Worm (Caenorhabditis elegans) whole organism, midembryonic: ENCODE results near the gene nas-20.

Experiments used
- T22C8.4 ChIP-seq: fragments of 200-800 bp; sonication (Bioruptor generic); IDR thresholded peaks from 2 replicates; pipeline ENCODE4 v1.3.6; 2022; ENCODE audit warnings: missing genetic modification characterization, missing compliant biosample characterization
- cog-1 ChIP-seq: sonication (generic microtip); optimal IDR thresholded peaks from 2 replicates; lab custom pipeline; 2016; ENCODE audit warnings: missing genetic modification characterization, missing compliant biosample characterization
- flt-1 ChIP-seq: fragments of 200-800 bp; sonication (Bioruptor generic); IDR thresholded peaks from 2 replicates; pipeline ENCODE4 v1.3.6; 2022; ENCODE audit warnings: missing genetic modification characterization, missing compliant biosample characterization
- klf-2 ChIP-seq: fragments of 200-800 bp; sonication (Bioruptor generic); conservative IDR thresholded peaks from 2 replicates; pipeline ENCODE4 v1.3.6; 2022; ENCODE audit warnings: missing genetic modification reagents, missing genetic modification characterization, missing compliant biosample characterization
- med-1 ChIP-seq: sonication (generic microtip); optimal IDR thresholded peaks from 2 replicates; lab custom pipeline; 2017; ENCODE audit warnings: missing genetic modification characterization, mild to moderate bottlenecking, missing compliant biosample characterization, antibody characterized with exemption, missing genetic modification reagents; ENCODE audit not compliant: insufficient read depth
- ref-1 ChIP-seq: fragments of 200-800 bp; sonication (Bioruptor generic); conservative IDR thresholded peaks from 2 replicates; pipeline ENCODE4 v1.3.6; 2022; ENCODE audit warnings: missing genetic modification reagents, missing genetic modification characterization, missing compliant biosample characterization
- tab-1 ChIP-seq: fragments of 200-800 bp; sonication (Bioruptor generic); IDR thresholded peaks from 2 replicates; pipeline ENCODE4 v1.3.6; 2022; ENCODE audit warnings: missing genetic modification characterization, missing compliant biosample characterization
- ztf-23 ChIP-seq: fragments of 200-800 bp; sonication (Bioruptor generic); IDR thresholded peaks from 2 replicates; pipeline ENCODE4 v1.3.6; 2022; ENCODE audit warnings: missing genetic modification reagents, missing genetic modification characterization, missing compliant biosample characterization
- ztf-29 ChIP-seq: fragments of 200-800 bp; sonication (Bioruptor generic); IDR thresholded peaks from 2 replicates; pipeline ENCODE4 v1.3.6; 2022; ENCODE audit warnings: missing genetic modification reagents, missing genetic modification characterization, missing compliant biosample characterization

The nas-20 gene

ce11 chrV:11462963-11463453, 9.1 kb downstream of the nas-20 start, which contains the start of gene zipt-16:
Gene zipt-16 (plus strand): TSS chrV:11463013.
- TF ChIP-seq flt-1 (GFP tag; lab: Robert Waterston, UW) (no peak), klf-2 (no peak), ref-1 (GFP tag; lab: Robert Waterston, UW) (no peak), ztf-23 (GFP tag; lab: Robert Waterston, UW) (no peak), T22C8.4 (GFP tag; lab: Robert Waterston, UW) (no peak), tab-1 (GFP tag; lab: Robert Waterston, UW) (no peak), med-1 (GFP tag; lab: Kevin White, UChicago) (no peak), cog-1 (no peak), ztf-29 (GFP tag; lab: Robert Waterston, UW) (no peak)

- TF ChIP-seq cog-1 = no peak
- no peak for TF ChIP-seq klf-2
- TF ChIP-seq ztf-29 (GFP tag; lab: Robert Waterston, UW) = no peak
- no peak for TF ChIP-seq T22C8.4 (GFP tag; lab: Robert Waterston, UW)
- no peak for TF ChIP-seq tab-1 (GFP tag; lab: Robert Waterston, UW)
- TF ChIP-seq med-1 (GFP tag; lab: Kevin White, UChicago) = no peak
- no peak for TF ChIP-seq ref-1 (GFP tag; lab: Robert Waterston, UW)
- TF ChIP-seq flt-1 (GFP tag; lab: Robert Waterston, UW) = no peak
- no peak for TF ChIP-seq ztf-23 (GFP tag; lab: Robert Waterston, UW)
Measured at ce11 chrV:11459255-11459654, 12.9 kb downstream of the nas-20 start, which contains the start of gene T11F9.1. Gene T11F9.1 (plus strand): TSS chrV:11459555.

ce11 chrV:11454917-11455316, 17.2 kb downstream of the nas-20 start:
- no peak for TF ChIP-seq ztf-29 (GFP tag; lab: Robert Waterston, UW)
- TF ChIP-seq flt-1 (GFP tag; lab: Robert Waterston, UW) = no peak
- TF ChIP-seq cog-1 = no peak

ce11 chrV:11450257-11450656, 21.9 kb downstream of the nas-20 start, which contains the start of gene col-156:
Gene col-156 (minus strand): TSS chrV:11450357.
- TF ChIP-seq ztf-23 (GFP tag; lab: Robert Waterston, UW) (no peak), cog-1 (no peak), flt-1 (GFP tag; lab: Robert Waterston, UW) (no peak), T22C8.4 (GFP tag; lab: Robert Waterston, UW) (no peak), ztf-29 (GFP tag; lab: Robert Waterston, UW) (no peak), klf-2 (no peak), med-1 (GFP tag; lab: Kevin White, UChicago) (no peak), tab-1 (GFP tag; lab: Robert Waterston, UW) (no peak), ref-1 (GFP tag; lab: Robert Waterston, UW) (no peak)

- TF ChIP-seq ztf-29 (GFP tag; lab: Robert Waterston, UW) (no peak), cog-1 (no peak), tab-1 (GFP tag; lab: Robert Waterston, UW) (no peak), klf-2 (no peak), ztf-23 (GFP tag; lab: Robert Waterston, UW) (no peak), T22C8.4 (GFP tag; lab: Robert Waterston, UW) (no peak), flt-1 (GFP tag; lab: Robert Waterston, UW) (no peak), med-1 (GFP tag; lab: Kevin White, UChicago) (no peak), ref-1 (GFP tag; lab: Robert Waterston, UW) (no peak)
Measured at ce11 chrV:11449404-11449803, 22.7 kb downstream of the nas-20 start.

- TF ChIP-seq flt-1 (GFP tag; lab: Robert Waterston, UW) (no peak), ztf-29 (GFP tag; lab: Robert Waterston, UW) (no peak), T22C8.4 (GFP tag; lab: Robert Waterston, UW) (no peak), med-1 (GFP tag; lab: Kevin White, UChicago) (no peak), klf-2 (no peak), cog-1 (no peak), tab-1 (GFP tag; lab: Robert Waterston, UW) (no peak), ref-1 (GFP tag; lab: Robert Waterston, UW) (no peak), ztf-23 (GFP tag; lab: Robert Waterston, UW) (no peak)
Measured at ce11 chrV:11446297-11446696, 25.8 kb downstream of the nas-20 start, which contains the start of gene mig-17. Gene mig-17 (plus strand): TSS chrV:11446685.

- TF ChIP-seq cog-1 (no peak), T22C8.4 (GFP tag; lab: Robert Waterston, UW) (peak; percentile 41; the same call in 1 of the 2 replicates)
Measured at ce11 chrV:11445375-11445774, 26.7 kb downstream of the nas-20 start.

- TF ChIP-seq flt-1 (GFP tag; lab: Robert Waterston, UW) (no peak), cog-1 (no peak), tab-1 (GFP tag; lab: Robert Waterston, UW) (no peak), med-1 (GFP tag; lab: Kevin White, UChicago) (no peak), ztf-23 (GFP tag; lab: Robert Waterston, UW) (no peak), T22C8.4 (GFP tag; lab: Robert Waterston, UW) (no peak), ztf-29 (GFP tag; lab: Robert Waterston, UW) (no peak)
Measured at ce11 chrV:11443503-11443902, 28.6 kb downstream of the nas-20 start, which contains the start of gene F57B7.2. Gene F57B7.2 (minus strand): TSS chrV:11443603.

- no peak for TF ChIP-seq tab-1 (GFP tag; lab: Robert Waterston, UW)
- no peak for TF ChIP-seq klf-2
- no peak for TF ChIP-seq T22C8.4 (GFP tag; lab: Robert Waterston, UW)
- TF ChIP-seq ztf-23 (GFP tag; lab: Robert Waterston, UW) = no peak
- TF ChIP-seq ref-1 (GFP tag; lab: Robert Waterston, UW) = no peak
- no peak for TF ChIP-seq med-1 (GFP tag; lab: Kevin White, UChicago)
- no peak for TF ChIP-seq flt-1 (GFP tag; lab: Robert Waterston, UW)
- TF ChIP-seq cog-1 = no peak
- no peak for TF ChIP-seq ztf-29 (GFP tag; lab: Robert Waterston, UW)
Measured at ce11 chrV:11439202-11439601, 32.9 kb downstream of the nas-20 start.

- TF ChIP-seq ref-1 (GFP tag; lab: Robert Waterston, UW) (no peak), flt-1 (GFP tag; lab: Robert Waterston, UW) (no peak), T22C8.4 (GFP tag; lab: Robert Waterston, UW) (no peak), cog-1 (no peak), ztf-23 (GFP tag; lab: Robert Waterston, UW) (no peak), tab-1 (GFP tag; lab: Robert Waterston, UW) (no peak), med-1 (GFP tag; lab: Kevin White, UChicago) (no peak), klf-2 (no peak), ztf-29 (GFP tag; lab: Robert Waterston, UW) (no peak)
Measured at ce11 chrV:11438464-11438863, 33.6 kb downstream of the nas-20 start, which contains the start of gene dmsr-1. Gene dmsr-1 (plus strand): TSS chrV:11438764.
